Worm (Caenorhabditis elegans): ENCODE data around the gene F29G6.1.

ce11 chrX:11554522-11554921, 52.5 kb downstream of the F29G6.1 start:
- TF ChIP-seq egl-27 (tag; optimal IDR thresholded peaks at IDR 0.05): no peak
- TF ChIP-seq nhr-41 (GFP tag; IDR thresholded peaks at IDR 0.05): no peak
- TF ChIP-seq fos-1 (tag; optimal IDR thresholded peaks at IDR 0.05): no peak
- no peak for TF ChIP-seq nhr-10 (tag; optimal IDR thresholded peaks at IDR 0.05)
- no peak for TF ChIP-seq arid-1 (GFP tag; conservative IDR thresholded peaks at IDR 0.05)
- TF ChIP-seq aha-1 (tag): no peak
- TF ChIP-seq nhr-77 (tag; optimal IDR thresholded peaks at IDR 0.05): no peak

Measured in whole organism, L4 larva.